Fruit fly (Drosophila melanogaster): ENCODE data around the gene cal1.
A peak's percentile ranks its signal among the peaks of the same experiment; 100 is the strongest.

dm6 chr3R:17080666-17081358 is 7.3 kb upstream of the cal1 start:
- TF ChIP-seq Gug (GFP tag; IDR thresholded peaks at IDR 0.05) = peak; percentile 94
- peak; percentile 98 for TF ChIP-seq Lpt (GFP tag; optimal IDR thresholded peaks at IDR 0.05)

Data from whole organism, prepupa.